Worm (Caenorhabditis elegans) whole organism, L1 larva: Measurements from ENCODE around the gene srxa-4.

ENCODE experiments used
- ama-1 ChIP-seq: fragments of 150-350 bp; optimal IDR thresholded peaks from 2 replicates; lab custom pipeline; 2014
- unc-86 ChIP-seq: sonication (generic microtip); optimal IDR thresholded peaks from 2 replicates; lab custom pipeline; 2016; ENCODE audit warnings: missing genetic modification characterization, missing compliant biosample characterization
- ztf-11 ChIP-seq, 2 experiments: sonication (generic microtip); optimal IDR thresholded peaks; 2 replicates each; lab custom pipeline; 2016 to 2017; ENCODE audit warnings: missing genetic modification characterization in 2 of 2, missing biosample characterization in 1 of 2, missing compliant biosample characterization in 1 of 2

ce11 chrV:7409599-7409998 is 10.7 kb upstream of the srxa-4 start, which contains the start of gene R13D7.2:
- no peak for TF ChIP-seq unc-86 (tag; lab: Kevin White, UChicago)
- TF ChIP-seq ama-1 (lab: Kevin White, UChicago), result no peak
- TF ChIP-seq ztf-11 (tag; optimal IDR thresholded peaks at IDR 0.05; lab: Kevin White, UChicago), result no peak
